Worm (Caenorhabditis elegans) whole organism, L4/young adult: ENCODE measurements around the gene srv-1.
A peak's percentile ranks its signal among the peaks of the same experiment; 100 is the strongest.

ENCODE experiments used
- W03F9.2 ChIP-seq: fragments of 150-350 bp; optimal IDR thresholded peaks from 2 replicates; lab custom pipeline; 2014; ENCODE audit warnings: missing biosample characterization, missing genetic modification characterization
- dao-5 ChIP-seq: sonication (generic microtip); optimal IDR thresholded peaks from 2 replicates; lab custom pipeline; 2016; ENCODE audit warnings: missing genotype, missing genetic modification characterization, moderate library complexity, missing compliant biosample characterization
- him-1 ChIP-seq: sonication (generic microtip); optimal IDR thresholded peaks from 2 replicates; lab custom pipeline; 2016; ENCODE audit warnings: missing genotype, missing genetic modification reagents, missing genetic modification characterization, missing compliant biosample characterization

ce11 chrIII:6897587-6898064 is 47.4 kb downstream of the srv-1 start, which contains the start of gene T07E3.4:
- no peak for TF ChIP-seq him-1
- no peak for TF ChIP-seq dao-5
- TF ChIP-seq W03F9.2 (tag; lab: Kevin White, UChicago) = peak; percentile 58
